Worm (Caenorhabditis elegans) whole organism, L4 larva: ENCODE data around the gene F53G2.2.

Source experiments
- aha-1 ChIP-seq: fragments of 150-350 bp; peaks from one replicate; lab custom pipeline; 2014; ENCODE audit warnings: missing biosample characterization, missing genetic modification characterization
- ceh-82 ChIP-seq: sonication (generic microtip); optimal IDR thresholded peaks from 2 replicates; lab custom pipeline; 2017; ENCODE audit warnings: missing biosample characterization, missing genetic modification characterization
- fkh-10 ChIP-seq: fragments of 150-350 bp; optimal IDR thresholded peaks from 2 replicates; lab custom pipeline; 2014; ENCODE audit warnings: missing biosample characterization, missing genetic modification reagents, missing genetic modification characterization
- hif-1 ChIP-seq, 2 experiments: sonication (generic microtip); optimal IDR thresholded peaks; 2 replicates each; lab custom pipeline; 2016 to 2017; ENCODE audit warnings: missing compliant biosample characterization in 2 of 2, missing genetic modification characterization in 2 of 2, missing genetic modification reagents in 2 of 2, missing genotype in 2 of 2, mild to moderate bottlenecking in 1 of 2
- lin-15B ChIP-seq: fragments of 150-350 bp; sonication (generic microtip); optimal IDR thresholded peaks from 3 replicates; lab custom pipeline; 2014; ENCODE audit warnings: missing biosample characterization, missing genetic modification characterization
- nhr-10 ChIP-seq: fragments of 150-350 bp; optimal IDR thresholded peaks from 2 replicates; lab custom pipeline; 2014; ENCODE audit warnings: missing biosample characterization, missing genetic modification characterization
- nhr-237 ChIP-seq: sonication (generic microtip); optimal IDR thresholded peaks from 2 replicates; lab custom pipeline; 2017; ENCODE audit warnings: missing biosample characterization, missing genetic modification characterization
- nhr-28 ChIP-seq: fragments of 150-350 bp; optimal IDR thresholded peaks from 2 replicates; lab custom pipeline; 2014; ENCODE audit warnings: missing biosample characterization, missing genetic modification characterization
- unc-62 ChIP-seq, 3 experiments: fragments of 150-350 bp in 1 of 3; sonication (generic microtip); optimal IDR thresholded peaks in 2 of 3; peaks in 1 of 3; 1 replicate in 1 of 3; 2 replicates in 2 of 3; lab custom pipeline; 2014 to 2017; ENCODE audit warnings: missing biosample characterization in 3 of 3, missing genetic modification characterization in 3 of 3, missing genetic modification reagents in 3 of 3, missing genotype in 1 of 3

ce11 chrII:2468885-2469284, 12.8 kb upstream of the F53G2.2 start:
- TF ChIP-seq nhr-28 (tag; lab: Kevin White, UChicago) (no peak), nhr-237 (no peak), unc-62 (GFP tag; optimal IDR thresholded peaks at IDR 0.05 in 1 of 2; lab: Kevin White, UChicago) (no peak), unc-62 (tag; optimal IDR thresholded peaks at IDR 0.05; lab: Kevin White, UChicago) (no peak), lin-15B (tag; lab: Kevin White, UChicago) (no peak), ceh-82 (tag; lab: Kevin White, UChicago) (no peak), aha-1 (tag; lab: Kevin White, UChicago) (peak; percentile 87), hif-1 (tag; optimal IDR thresholded peaks at IDR 0.05; lab: Kevin White, UChicago) (no peak), fkh-10 (GFP tag; lab: Kevin White, UChicago) (no peak), nhr-10 (tag; lab: Kevin White, UChicago) (no peak)
